Fruit fly (Drosophila melanogaster): Measurements from ENCODE around the gene CG4849.

The CG4849 gene

dm6 chr3R:27948421-27948906 is 14.8 kb upstream of the CG4849 start, which contains the start of gene Gp93 (continued):
- no peak for TF ChIP-seq CG11762 (GFP tag; optimal IDR thresholded peaks at IDR 0.05; ENCODE audit: insufficient read depth)
- TF ChIP-seq CG4318 (GFP tag; optimal IDR thresholded peaks at IDR 0.05), result no peak
- no peak for TF ChIP-seq CG8319 (GFP tag; optimal IDR thresholded peaks at IDR 0.05)
- peak; percentile 26 for TF ChIP-seq CG6854 (GFP tag; optimal IDR thresholded peaks at IDR 0.05)
- peak; percentile 16 for TF ChIP-seq Lpt (GFP tag; optimal IDR thresholded peaks at IDR 0.05)
- TF ChIP-seq topi (GFP tag; optimal IDR thresholded peaks at IDR 0.05), result no peak
- TF ChIP-seq CG31627 (GFP tag; optimal IDR thresholded peaks at IDR 0.05), result peak; percentile 73
- TF ChIP-seq CG6792 (GFP tag; optimal IDR thresholded peaks at IDR 0.05), result peak; percentile 49
- peak; percentile 61 for TF ChIP-seq CG34406 (GFP tag; optimal IDR thresholded peaks at IDR 0.05)
- no peak for TF ChIP-seq CG6276 (GFP tag; optimal IDR thresholded peaks at IDR 0.05)
- no peak for TF ChIP-seq Blimp-1 (GFP tag; optimal IDR thresholded peaks at IDR 0.05)
- peak; percentile 71 for TF ChIP-seq CG8632 (GFP tag; optimal IDR thresholded peaks at IDR 0.05)
- no peak for TF ChIP-seq spab (GFP tag; optimal IDR thresholded peaks at IDR 0.05)
- TF ChIP-seq Sox102F (GFP tag; optimal IDR thresholded peaks at IDR 0.05), result no peak
- TF ChIP-seq Gug (GFP tag; IDR thresholded peaks at IDR 0.05), result peak; percentile 46
- peak; percentile 46 for TF ChIP-seq Sox14 (GFP tag; optimal IDR thresholded peaks at IDR 0.05)
- TF ChIP-seq Hr39 (GFP tag; optimal IDR thresholded peaks at IDR 0.05), result no peak
- peak; percentile 66 for TF ChIP-seq net (GFP tag; optimal IDR thresholded peaks at IDR 0.05)
- TF ChIP-seq OdsH (GFP tag; optimal IDR thresholded peaks at IDR 0.05), result no peak
- peak; percentile 20 for TF ChIP-seq Eip75B (GFP tag; optimal IDR thresholded peaks at IDR 0.05)
- peak; percentile 67; the same call in 2 of the 3 replicates for TF ChIP-seq eg (GFP tag; IDR thresholded peaks at IDR 0.05)
- TF ChIP-seq CG10669 (GFP tag; optimal IDR thresholded peaks at IDR 0.05), result no peak
- no peak for TF ChIP-seq fkh (GFP tag; optimal IDR thresholded peaks at IDR 0.05)
- TF ChIP-seq dsx (GFP tag; optimal IDR thresholded peaks at IDR 0.05; ENCODE audit: poor library complexity, severe bottlenecking), result peak; percentile 29
- peak; percentile 72 for TF ChIP-seq CG6163 (GFP tag; IDR thresholded peaks at IDR 0.05)
- peak; percentile 74 for TF ChIP-seq esn (GFP tag; optimal IDR thresholded peaks at IDR 0.05)
- peak; percentile 90 for TF ChIP-seq Eip78C (GFP tag)
- TF ChIP-seq lz (GFP tag; optimal IDR thresholded peaks at IDR 0.05), result peak; percentile 61
- TF ChIP-seq fd59A (GFP tag; optimal IDR thresholded peaks at IDR 0.05), result peak; percentile 25
- no peak for TF ChIP-seq CG7368 (GFP tag; optimal IDR thresholded peaks at IDR 0.05)
- TF ChIP-seq Hr4 (GFP tag; optimal IDR thresholded peaks at IDR 0.05), result no peak
- no peak for TF ChIP-seq fd85E (GFP tag; optimal IDR thresholded peaks at IDR 0.05)
- peak; percentile 9 for TF ChIP-seq cyc (GFP tag; optimal IDR thresholded peaks at IDR 0.05)
- TF ChIP-seq Hr38 (GFP tag; optimal IDR thresholded peaks at IDR 0.05), result no peak
- TF ChIP-seq svp (GFP tag), result peak; percentile 79
- no peak for TF ChIP-seq Ets21C (GFP tag; optimal IDR thresholded peaks at IDR 0.05)
- TF ChIP-seq CG11902 (GFP tag; optimal IDR thresholded peaks at IDR 0.05), result no peak
- TF ChIP-seq CG15336 (GFP tag; IDR thresholded peaks at IDR 0.05), result peak; percentile 51; the same call in 1 of the 2 replicates
- no peak for TF ChIP-seq achi (GFP tag; optimal IDR thresholded peaks at IDR 0.05)

- TF ChIP-seq Sox102F (GFP tag; optimal IDR thresholded peaks at IDR 0.05), result no peak
- TF ChIP-seq dsx (GFP tag; optimal IDR thresholded peaks at IDR 0.05; ENCODE audit: poor library complexity, severe bottlenecking), result no peak
- no peak for TF ChIP-seq Eip78C (GFP tag)
- no peak for TF ChIP-seq CG6163 (GFP tag; IDR thresholded peaks at IDR 0.05)
- TF ChIP-seq CG9139 (GFP tag; optimal IDR thresholded peaks at IDR 0.05), result no peak
- no peak for TF ChIP-seq ss (GFP tag; optimal IDR thresholded peaks at IDR 0.05)
- no peak for TF ChIP-seq topi (GFP tag; optimal IDR thresholded peaks at IDR 0.05)
- no peak for TF ChIP-seq Gug (GFP tag; IDR thresholded peaks at IDR 0.05)
- no peak for TF ChIP-seq net (GFP tag; optimal IDR thresholded peaks at IDR 0.05)
- no peak for TF ChIP-seq Met (GFP tag; optimal IDR thresholded peaks at IDR 0.05)
- no peak for TF ChIP-seq CG6276 (GFP tag; optimal IDR thresholded peaks at IDR 0.05)
- no peak for TF ChIP-seq CG8632 (GFP tag; optimal IDR thresholded peaks at IDR 0.05)
- TF ChIP-seq achi (GFP tag; optimal IDR thresholded peaks at IDR 0.05), result no peak
Observed at dm6 chr3R:27953890-27954289, 9.3 kb upstream of the CG4849 start, which contains the start of gene CG4951. CG4951 (minus strand) TSS chr3R:27954112.
